Worm (Caenorhabditis elegans) whole organism, L3 larva: ENCODE results near the gene irg-1.

Experiments used
- R02D3.7 ChIP-seq: fragments of 150-350 bp; optimal IDR thresholded peaks from 2 replicates; lab custom pipeline; 2014; ENCODE audit warnings: missing biosample characterization, missing genetic modification characterization
- ZK546.5 ChIP-seq: sonication (generic microtip); optimal IDR thresholded peaks from 2 replicates; lab custom pipeline; 2017; ENCODE audit warnings: missing biosample characterization, missing genetic modification characterization
- ceh-16 ChIP-seq: sonication (generic microtip); optimal IDR thresholded peaks from 2 replicates; lab custom pipeline; 2017; ENCODE audit warnings: missing biosample characterization, missing genetic modification characterization
- ceh-28 ChIP-seq: fragments of 150-350 bp; optimal IDR thresholded peaks from 2 replicates; lab custom pipeline; 2014; ENCODE audit warnings: missing biosample characterization, missing genetic modification reagents, missing genetic modification characterization
- daf-12 ChIP-seq: fragments of 150-350 bp; optimal IDR thresholded peaks from 2 replicates; lab custom pipeline; 2014; ENCODE audit warnings: missing biosample characterization, missing genetic modification reagents, missing genetic modification characterization
- egl-27 ChIP-seq: sonication (generic microtip); optimal IDR thresholded peaks from 4 replicates; lab custom pipeline; 2017; ENCODE audit warnings: missing biosample characterization, missing genetic modification reagents, missing genetic modification characterization
- egl-5 ChIP-seq: fragments of 150-350 bp; optimal IDR thresholded peaks from 2 replicates; lab custom pipeline; 2017; ENCODE audit warnings: missing biosample characterization, missing genetic modification reagents, missing genetic modification characterization, inconsistent platforms
- elt-1 ChIP-seq: fragments of 150-350 bp; optimal IDR thresholded peaks from 2 replicates; lab custom pipeline; 2014; ENCODE audit warnings: missing biosample characterization, missing genetic modification characterization
- elt-2 ChIP-seq: sonication (generic microtip); optimal IDR thresholded peaks from 2 replicates; lab custom pipeline; 2016; ENCODE audit warnings: missing genetic modification reagents, mild to moderate bottlenecking, missing genetic modification characterization, missing compliant biosample characterization
- eor-1 ChIP-seq, 2 experiments: fragments of 150-350 bp; optimal IDR thresholded peaks; 2 replicates each; lab custom pipeline; 2014 to 2018; ENCODE audit warnings: missing biosample characterization in 2 of 2, missing genetic modification characterization in 2 of 2
- fkh-2 ChIP-seq: fragments of 150-350 bp; optimal IDR thresholded peaks from 2 replicates; lab custom pipeline; 2014; ENCODE audit warnings: missing biosample characterization, missing genetic modification reagents, missing genetic modification characterization
- hmg-11 ChIP-seq: sonication (generic microtip); optimal IDR thresholded peaks from 2 replicates; lab custom pipeline; 2016; ENCODE audit warnings: missing genetic modification characterization, missing compliant biosample characterization
- jun-1 ChIP-seq: fragments of 150-350 bp; optimal IDR thresholded peaks from 2 replicates; lab custom pipeline; 2014; ENCODE audit warnings: missing biosample characterization, missing genetic modification reagents, missing genetic modification characterization
- lin-39 ChIP-seq: fragments of 150-350 bp; optimal IDR thresholded peaks from 2 replicates; lab custom pipeline; 2018; ENCODE audit warnings: missing biosample characterization, missing genetic modification reagents, missing genetic modification characterization
- mdl-1 ChIP-seq: fragments of 150-350 bp; optimal IDR thresholded peaks from 2 replicates; lab custom pipeline; 2014; ENCODE audit warnings: missing biosample characterization, missing genetic modification characterization
- mml-1 ChIP-seq: fragments of 150-350 bp; sonication (generic microtip); optimal IDR thresholded peaks from 3 replicates; lab custom pipeline; 2014; ENCODE audit warnings: missing biosample characterization, missing genetic modification characterization
- nhr-11 ChIP-seq: fragments of 150-350 bp; optimal IDR thresholded peaks from 2 replicates; lab custom pipeline; 2014; ENCODE audit warnings: missing biosample characterization, missing genetic modification characterization
- nhr-12 ChIP-seq: fragments of 150-350 bp; optimal IDR thresholded peaks from 2 replicates; lab custom pipeline; 2014; ENCODE audit warnings: missing biosample characterization, missing genetic modification characterization
- nhr-23 ChIP-seq: fragments of 150-350 bp; optimal IDR thresholded peaks from 2 replicates; lab custom pipeline; 2014; ENCODE audit warnings: missing biosample characterization, missing genetic modification reagents, missing genetic modification characterization
- nhr-237 ChIP-seq: fragments of 150-350 bp; optimal IDR thresholded peaks from 2 replicates; lab custom pipeline; 2014; ENCODE audit warnings: missing biosample characterization, missing genetic modification characterization
- nhr-25 ChIP-seq: sonication (generic microtip); optimal IDR thresholded peaks from 2 replicates; lab custom pipeline; 2017; ENCODE audit warnings: missing biosample characterization, missing genetic modification characterization
- nhr-43 ChIP-seq: sonication (generic microtip); optimal IDR thresholded peaks from 2 replicates; lab custom pipeline; 2016; ENCODE audit warnings: mild to moderate bottlenecking, missing genetic modification characterization, missing compliant biosample characterization; ENCODE audit not compliant: poor library complexity, severe bottlenecking
- nhr-76 ChIP-seq: fragments of 150-350 bp; sonication (generic microtip); optimal IDR thresholded peaks from 5 replicates; lab custom pipeline; 2014; ENCODE audit warnings: missing biosample characterization, missing genetic modification characterization
- nhr-77 ChIP-seq: fragments of 150-350 bp; optimal IDR thresholded peaks from 2 replicates; lab custom pipeline; 2014; ENCODE audit warnings: missing biosample characterization, missing genetic modification characterization
- pha-4 ChIP-seq: fragments of 150-350 bp; optimal IDR thresholded peaks from 2 replicates; lab custom pipeline; 2014; ENCODE audit warnings: missing biosample characterization, missing genetic modification reagents, missing genetic modification characterization
- pqm-1 ChIP-seq: fragments of 150-350 bp; optimal IDR thresholded peaks from 2 replicates; lab custom pipeline; 2017; ENCODE audit warnings: missing biosample characterization, missing genetic modification characterization, inconsistent platforms
- sea-2 ChIP-seq: fragments of 150-350 bp; sonication (generic microtip); optimal IDR thresholded peaks from 4 replicates; lab custom pipeline; 2014; ENCODE audit warnings: missing biosample characterization, missing genetic modification reagents, missing genetic modification characterization
- skn-1 ChIP-seq: fragments of 150-350 bp; optimal IDR thresholded peaks from 2 replicates; lab custom pipeline; 2014; ENCODE audit warnings: missing biosample characterization, missing genetic modification characterization
- tbx-2 ChIP-seq: sonication (generic microtip); optimal IDR thresholded peaks from 2 replicates; lab custom pipeline; 2016; ENCODE audit warnings: mild to moderate bottlenecking, missing genetic modification characterization, missing compliant biosample characterization
- unc-62 ChIP-seq: fragments of 150-350 bp; sonication (generic microtip); optimal IDR thresholded peaks from 4 replicates; lab custom pipeline; 2014; ENCODE audit warnings: missing biosample characterization, missing genetic modification reagents, missing genetic modification characterization
- zag-1 ChIP-seq: fragments of 150-350 bp; optimal IDR thresholded peaks from 2 replicates; lab custom pipeline; 2014; ENCODE audit warnings: missing biosample characterization, missing genetic modification characterization
- ztf-11 ChIP-seq: fragments of 150-350 bp; optimal IDR thresholded peaks from 2 replicates; lab custom pipeline; 2014; ENCODE audit warnings: missing biosample characterization, missing genetic modification characterization

Gene irg-1

DNA sequence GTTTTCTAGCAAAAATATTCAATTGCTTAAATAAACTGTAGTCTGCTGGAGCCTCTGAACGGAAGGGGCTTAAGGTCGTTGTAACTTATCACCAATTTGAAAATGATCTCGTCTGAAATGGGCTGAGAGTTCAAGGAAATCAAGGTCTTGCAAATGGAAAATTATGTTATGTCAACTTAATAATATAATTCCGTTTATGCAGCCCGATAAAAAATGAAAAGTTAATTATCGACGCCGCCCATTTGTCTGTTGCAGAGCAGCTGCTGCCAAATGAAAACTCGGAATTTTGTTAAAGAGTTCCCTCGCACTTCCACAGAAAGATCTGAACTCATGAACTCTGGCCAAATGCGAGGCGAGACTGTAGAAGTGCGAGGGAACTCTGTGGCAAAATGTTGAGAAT, 17.7 kb downstream of the irg-1 start, which contains the start of gene srbc-67:
TSS of gene srbc-67 (minus strand) at position 101 of the 400 bp plus-strand sequence.
- no peak for TF ChIP-seq nhr-12
- TF ChIP-seq fkh-2, result no peak
- no peak for TF ChIP-seq nhr-43 (tag; lab: Kevin White, UChicago)
- no peak for TF ChIP-seq nhr-25 (tag; lab: Kevin White, UChicago)
- TF ChIP-seq ztf-11 (tag; lab: Kevin White, UChicago), result no peak
- no peak for TF ChIP-seq hmg-11 (tag; lab: Kevin White, UChicago)
- TF ChIP-seq nhr-76 (tag; lab: Kevin White, UChicago), result no peak
- TF ChIP-seq ZK546.5 (tag; lab: Kevin White, UChicago), result no peak
- TF ChIP-seq pqm-1 (tag; lab: Kevin White, UChicago), result no peak
- TF ChIP-seq jun-1 (tag; lab: Kevin White, UChicago), result no peak

DNA sequence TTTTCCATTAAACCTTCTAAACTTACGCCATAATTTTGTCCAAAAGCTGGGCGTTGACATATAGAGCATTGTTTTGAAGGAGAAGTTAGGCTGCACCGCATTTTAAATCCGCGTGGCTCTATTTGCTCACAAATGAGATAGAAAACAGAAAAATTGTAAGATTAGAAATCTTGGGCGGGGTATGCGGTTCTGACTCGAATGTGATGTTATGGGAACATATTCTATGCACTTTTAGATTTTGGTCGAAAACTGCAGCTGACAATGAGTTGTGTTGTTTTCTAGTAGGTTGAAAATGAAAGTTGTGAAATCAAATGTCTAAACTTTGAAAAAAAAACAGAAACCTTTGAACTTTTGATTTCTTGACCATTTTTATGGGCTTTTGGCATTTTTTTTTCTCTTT, 20.0 kb downstream of the irg-1 start, which contains the start of gene nhr-222:
TSS of gene nhr-222 (minus strand) at position 101 of the 400 bp plus-strand sequence.
- TF ChIP-seq sea-2 (no peak), mdl-1 (tag; lab: Kevin White, UChicago) (no peak), elt-1 (tag; lab: Kevin White, UChicago) (no peak), nhr-23 (tag; lab: Kevin White, UChicago) (no peak), ztf-11 (tag; lab: Kevin White, UChicago) (no peak), lin-39 (tag; lab: Kevin White, UChicago) (no peak), skn-1 (tag; lab: Kevin White, UChicago) (no peak), jun-1 (tag; lab: Kevin White, UChicago) (no peak), ceh-28 (tag; lab: Kevin White, UChicago) (no peak), R02D3.7 (no peak), daf-12 (tag; lab: Kevin White, UChicago) (no peak)

DNA sequence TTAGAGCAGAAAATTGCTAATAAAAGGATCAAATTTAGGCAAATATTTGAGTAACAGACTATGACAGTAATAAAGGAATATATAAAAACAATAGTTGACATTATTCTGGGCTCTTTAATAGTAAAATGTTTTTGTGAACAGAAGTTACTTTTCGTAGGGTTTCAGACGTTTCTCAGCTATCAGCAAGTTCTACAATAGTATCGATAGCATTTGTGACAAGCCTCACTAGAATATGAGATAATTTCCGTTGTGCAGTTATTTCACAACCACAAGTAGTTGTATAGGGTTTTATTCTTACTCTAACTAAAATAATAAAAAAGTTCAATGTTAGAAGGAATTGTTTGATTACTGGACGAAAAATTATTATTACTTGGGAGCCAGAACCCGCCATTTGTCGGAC, 23.1 kb downstream of the irg-1 start, which contains the start of gene srbc-68:
TSS of gene srbc-68 (minus strand) at position 101 of the 400 bp plus-strand sequence.
- TF ChIP-seq eor-1 (tag; optimal IDR thresholded peaks at IDR 0.05; lab: Kevin White, UChicago), result no peak
- TF ChIP-seq tbx-2, result no peak
- no peak for TF ChIP-seq elt-1 (tag; lab: Kevin White, UChicago)
- no peak for TF ChIP-seq fkh-2
- no peak for TF ChIP-seq nhr-11 (tag; lab: Kevin White, UChicago)
- no peak for TF ChIP-seq lin-39 (tag; lab: Kevin White, UChicago)
- no peak for TF ChIP-seq mml-1 (tag; lab: Kevin White, UChicago)
- TF ChIP-seq unc-62, result no peak
- TF ChIP-seq ztf-11 (tag; lab: Kevin White, UChicago), result no peak
- TF ChIP-seq elt-2 (tag; lab: Kevin White, UChicago), result no peak
- no peak for TF ChIP-seq nhr-237 (tag; lab: Kevin White, UChicago)
- no peak for TF ChIP-seq jun-1 (tag; lab: Kevin White, UChicago)
- TF ChIP-seq egl-27 (tag; lab: Kevin White, UChicago), result no peak

DNA sequence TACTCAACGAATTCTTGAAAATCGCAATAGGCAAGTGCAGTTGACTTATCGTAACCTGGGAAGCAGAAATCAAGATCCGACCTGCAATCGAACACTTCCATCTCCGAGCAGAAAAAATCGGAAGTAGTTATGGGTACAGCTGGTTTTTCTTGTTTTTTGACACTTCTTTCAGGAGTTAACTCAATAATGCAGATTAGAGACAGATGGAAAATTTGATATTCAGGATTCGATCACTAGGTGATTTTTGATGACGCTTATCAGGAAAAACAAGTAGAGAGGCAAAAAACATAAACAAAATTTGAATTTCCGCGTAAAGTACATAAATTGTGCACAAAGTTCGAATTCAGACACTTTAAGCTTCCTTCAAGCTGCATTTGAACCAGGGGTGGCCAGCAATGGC, 25.4 kb downstream of the irg-1 start, which contains the start of gene srw-130:
TSS of gene srw-130 (minus strand) at position 101 of the 400 bp plus-strand sequence.
- no peak for TF ChIP-seq nhr-12
- no peak for TF ChIP-seq ceh-16 (tag; lab: Kevin White, UChicago)
- TF ChIP-seq, all 47 proteins: peak for 0

DNA sequence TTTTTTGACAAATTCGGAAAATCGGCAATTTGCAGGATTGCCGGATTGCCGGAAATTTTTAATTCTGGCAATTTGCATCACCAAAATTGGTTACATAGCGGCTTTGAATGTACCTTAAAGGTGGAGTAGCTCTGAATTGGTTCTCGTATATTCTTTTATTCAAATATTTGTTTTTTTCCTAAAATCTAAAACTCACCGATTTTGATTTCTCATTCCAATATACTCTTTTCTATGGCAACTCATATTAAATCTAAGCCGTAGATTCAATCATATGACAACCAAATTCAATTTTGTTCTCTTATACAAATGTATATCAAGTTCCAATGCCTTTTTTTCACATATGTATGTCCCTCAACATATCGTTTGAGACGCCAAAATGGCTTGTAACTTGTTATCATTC, 26.2 kb downstream of the irg-1 start, which contains the start of gene sri-21:
TSS of gene sri-21 (plus strand) at position 301 of the 400 bp plus-strand sequence.
- no peak for TF ChIP-seq zag-1 (tag; lab: Kevin White, UChicago)
- no peak for TF ChIP-seq ceh-16 (tag; lab: Kevin White, UChicago)
- TF ChIP-seq elt-1 (tag; lab: Kevin White, UChicago), result no peak
- no peak for TF ChIP-seq nhr-11 (tag; lab: Kevin White, UChicago)

DNA sequence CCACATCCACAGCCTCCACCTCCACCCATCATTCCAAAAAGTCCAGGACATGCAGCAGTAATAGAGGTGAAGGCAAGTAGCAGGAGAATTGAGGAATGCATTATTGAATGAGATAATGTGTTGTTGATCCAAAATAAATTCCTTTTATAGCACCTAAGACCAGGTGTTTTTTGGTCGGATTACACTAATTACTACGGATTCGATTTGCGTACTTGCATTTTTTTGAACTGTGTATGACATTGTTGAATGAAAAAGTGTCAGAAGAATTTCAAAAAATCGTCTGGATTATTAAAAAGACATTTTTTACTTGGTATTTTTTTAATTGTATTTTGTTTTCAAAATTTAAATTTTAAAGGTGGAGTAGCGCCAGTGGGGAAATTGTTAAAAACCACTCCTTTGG, 28.4 kb downstream of the irg-1 start, which contains the start of gene grl-28:
TSS of gene grl-28 (minus strand) at position 101 of the 400 bp plus-strand sequence.
- no peak for TF ChIP-seq daf-12 (tag; lab: Kevin White, UChicago)
- no peak for TF ChIP-seq elt-1 (tag; lab: Kevin White, UChicago)
- no peak for TF ChIP-seq egl-5 (tag; lab: Kevin White, UChicago)
- no peak for TF ChIP-seq eor-1 (tag; optimal IDR thresholded peaks at IDR 0.05; lab: Kevin White, UChicago)
- TF ChIP-seq nhr-77 (tag; lab: Kevin White, UChicago), result no peak
- TF ChIP-seq nhr-25 (tag; lab: Kevin White, UChicago), result no peak
- no peak for TF ChIP-seq pha-4 (tag; lab: Kevin White, UChicago)
- TF ChIP-seq, all 47 proteins: peak for 0
